Worm (Caenorhabditis elegans) whole organism, late embryonic: ENCODE measurements around the gene str-1.

Experiments used
- K09A11.1 ChIP-seq: sonication (generic microtip); optimal IDR thresholded peaks from 2 replicates; lab custom pipeline; 2017; ENCODE audit warnings: antibody characterized with exemption, mild to moderate bottlenecking, missing genetic modification characterization, missing compliant biosample characterization; ENCODE audit not compliant: insufficient read depth
- ceh-22 ChIP-seq: sonication (generic microtip); optimal IDR thresholded peaks from 2 replicates; lab custom pipeline; 2017; ENCODE audit warnings: missing biosample characterization, missing genetic modification characterization
- ceh-30 ChIP-seq: fragments of 150-350 bp; optimal IDR thresholded peaks from 2 replicates; lab custom pipeline; 2014; ENCODE audit warnings: missing biosample characterization, missing genetic modification characterization
- eyg-1 ChIP-seq: sonication (generic microtip); optimal IDR thresholded peaks from 2 replicates; lab custom pipeline; 2016; ENCODE audit warnings: missing genotype, missing genetic modification characterization, missing compliant biosample characterization
- syd-9 ChIP-seq: sonication (generic microtip); optimal IDR thresholded peaks from 2 replicates; lab custom pipeline; 2016; ENCODE audit warnings: mild to moderate bottlenecking, missing genetic modification characterization, moderate library complexity, missing compliant biosample characterization

DNA sequence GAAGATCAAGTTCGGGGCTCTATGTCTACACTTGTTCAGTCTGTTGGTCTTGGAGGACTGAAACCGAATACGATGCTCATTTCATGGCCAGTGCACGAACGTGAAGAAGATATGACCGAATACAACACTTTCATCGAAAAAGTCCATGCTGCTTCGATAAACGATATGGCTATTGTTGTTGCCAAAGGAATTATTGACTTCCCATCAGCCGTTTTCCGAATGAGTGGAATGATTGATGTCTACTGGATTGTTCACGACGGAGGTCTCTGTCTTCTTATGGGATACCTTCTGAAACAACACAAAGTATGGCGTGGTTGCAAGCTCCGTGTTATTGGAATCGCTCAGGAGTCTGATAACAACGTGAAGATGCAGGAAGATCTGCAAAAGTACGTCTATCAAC lies 42.6 kb downstream of the str-1 start:
- no peak for TF ChIP-seq eyg-1 (tag; lab: Kevin White, UChicago)
- no peak for TF ChIP-seq ceh-30 (tag; lab: Kevin White, UChicago)
- TF ChIP-seq syd-9: no peak
- TF ChIP-seq K09A11.1 (tag; lab: Kevin White, UChicago): no peak
- no peak for TF ChIP-seq ceh-22 (tag; lab: Kevin White, UChicago)
